Fruit fly (Drosophila melanogaster) whole organism, embryonic: ENCODE measurements around the gene CG32488.

Source experiments
- Atf6 ChIP-seq: fragments of 200-800 bp; sonication (Bioruptor generic); IDR thresholded peaks from 2 replicates; pipeline ENCODE4 v1.3.6; 2022; ENCODE audit warnings: missing biosample characterization, missing genetic modification characterization
- Awh ChIP-seq: fragments of 200-800 bp; sonication (Bioruptor generic); IDR thresholded peaks from 2 replicates; pipeline ENCODE4, ENCODE4 v1.3.6; 2022; ENCODE audit warnings: missing biosample characterization, missing genetic modification characterization
- C15 ChIP-seq: fragments of 200-800 bp; sonication (Bioruptor generic); IDR thresholded peaks from 3 replicates; pipeline ENCODE4 v1.3.6; 2022; ENCODE audit warnings: missing biosample characterization, missing genetic modification characterization
- CG10147 ChIP-seq: fragments of 200-800 bp; sonication (Bioruptor generic); optimal IDR thresholded peaks from 2 replicates; lab custom pipeline; 2019; ENCODE audit warnings: missing biosample characterization, mild to moderate bottlenecking, missing genetic modification characterization, moderate library complexity
- CG10979 ChIP-seq: fragments of 200-800 bp; sonication (Bioruptor generic); optimal IDR thresholded peaks from 2 replicates; lab custom pipeline; 2018; ENCODE audit warnings: missing biosample characterization, mild to moderate bottlenecking, missing genetic modification characterization, moderate library complexity
- CG1233 ChIP-seq: fragments of 200-800 bp; sonication (Bioruptor generic); optimal IDR thresholded peaks from 4 replicates; lab custom pipeline; 2018; ENCODE audit warnings: missing biosample characterization, mild to moderate bottlenecking, missing genetic modification characterization
- CG12659 ChIP-seq: fragments of 200-800 bp; sonication (Bioruptor generic); optimal IDR thresholded peaks from 3 replicates; lab custom pipeline; 2017; ENCODE audit warnings: mild to moderate bottlenecking, missing biosample characterization, missing genetic modification reagents, missing genetic modification characterization
- CG1602 ChIP-seq: fragments of 200-800 bp; sonication (Bioruptor generic); optimal IDR thresholded peaks from 3 replicates; lab custom pipeline; 2016; ENCODE audit warnings: missing biosample characterization, missing genetic modification characterization
- CG1603 ChIP-seq: fragments of 200-800 bp; sonication (Bioruptor generic); optimal IDR thresholded peaks from 2 replicates; lab custom pipeline; 2019; ENCODE audit warnings: missing biosample characterization, mild to moderate bottlenecking, missing genetic modification characterization, moderate library complexity
- CG18599 ChIP-seq: fragments of 200-800 bp; sonication (Bioruptor generic); optimal IDR thresholded peaks from 3 replicates; lab custom pipeline; 2017; ENCODE audit warnings: missing biosample characterization, missing genetic modification characterization, mild to moderate bottlenecking, moderate library complexity, missing genetic modification reagents
- CG2202 ChIP-seq: fragments of 200-800 bp; sonication (Bioruptor generic); optimal IDR thresholded peaks from 2 replicates; lab custom pipeline; 2018; ENCODE audit warnings: missing biosample characterization, mild to moderate bottlenecking, missing genetic modification characterization
- CG34376 ChIP-seq: fragments of 200-800 bp; sonication (Bioruptor generic); optimal IDR thresholded peaks from 2 replicates; lab custom pipeline; 2018; ENCODE audit warnings: missing biosample characterization, mild to moderate bottlenecking, missing genetic modification characterization
- CG4730 ChIP-seq: fragments of 200-800 bp; sonication (Bioruptor generic); IDR thresholded peaks from 2 replicates; pipeline ENCODE4 v1.3.6; 2022; ENCODE audit warnings: missing biosample characterization, missing genetic modification characterization
- CG6813 ChIP-seq: fragments of 200-800 bp; sonication (Bioruptor generic); optimal IDR thresholded peaks from 2 replicates; lab custom pipeline; 2017; ENCODE audit warnings: missing biosample characterization, missing genetic modification characterization, mild to moderate bottlenecking, moderate library complexity, missing genetic modification reagents
- CG7786 ChIP-seq: fragments of 200-800 bp; sonication (Bioruptor generic); optimal IDR thresholded peaks from 2 replicates; lab custom pipeline; 2016; ENCODE audit warnings: missing biosample characterization, missing genetic modification characterization
- CG7987 ChIP-seq: fragments of 200-800 bp; sonication (Bioruptor generic); optimal IDR thresholded peaks from 2 replicates; lab custom pipeline; 2018; ENCODE audit warnings: missing biosample characterization, mild to moderate bottlenecking, missing genetic modification characterization, moderate library complexity
- D19A ChIP-seq: fragments of 200-800 bp; optimal IDR thresholded peaks from 3 replicates; lab custom pipeline; 2019; ENCODE audit warnings: missing biosample characterization, mild to moderate bottlenecking, missing genetic modification characterization, moderate library complexity
- Dad ChIP-seq: fragments of 200-800 bp; sonication (Bioruptor generic); optimal IDR thresholded peaks from 3 replicates; lab custom pipeline; 2016; ENCODE audit warnings: missing biosample characterization, missing genetic modification characterization
- Dip3 ChIP-seq: fragments of 200-800 bp; sonication (Bioruptor generic); optimal IDR thresholded peaks from 3 replicates; lab custom pipeline; 2016; ENCODE audit warnings: missing biosample characterization, missing genetic modification characterization
- Doc3 ChIP-seq: fragments of 200-800 bp; sonication (Bioruptor generic); IDR thresholded peaks from 3 replicates; pipeline ENCODE4 v1.3.6; 2022; ENCODE audit warnings: missing biosample characterization, missing genetic modification characterization; ENCODE audit not compliant: partially characterized antibody
- HLH4C ChIP-seq: fragments of 200-800 bp; sonication (Bioruptor generic); IDR thresholded peaks from 3 replicates; pipeline ENCODE4 v1.3.6; 2022; ENCODE audit warnings: missing biosample characterization, missing genetic modification characterization; ENCODE audit not compliant: partially characterized antibody
- Hr78 ChIP-seq, 2 experiments: fragments of 200-800 bp in 1 of 2; fragments of >200 bp in 1 of 2; sonication (Bioruptor generic) in 1 of 2; optimal IDR thresholded peaks; 2 replicates each; lab custom pipeline; 2017 to 2019; ENCODE audit warnings: missing biosample characterization in 2 of 2, missing genetic modification characterization in 2 of 2, mild to moderate bottlenecking in 1 of 2, moderate library complexity in 1 of 2
- Hsf ChIP-seq: fragments of 200-800 bp; sonication (Bioruptor generic); optimal IDR thresholded peaks from 3 replicates; lab custom pipeline; 2016; ENCODE audit warnings: missing biosample characterization, missing genetic modification characterization
- Mrtf ChIP-seq: fragments of 200-800 bp; sonication (Bioruptor generic); IDR thresholded peaks from 3 replicates; pipeline ENCODE4 v1.3.6; 2022; ENCODE audit warnings: missing biosample characterization, missing genetic modification characterization
- NC2β ChIP-seq: fragments of 200-800 bp; sonication (Bioruptor generic); optimal IDR thresholded peaks from 2 replicates; lab custom pipeline; 2016; ENCODE audit warnings: missing biosample characterization, missing genetic modification characterization
- Neu2 ChIP-seq: fragments of 200-800 bp; sonication (Bioruptor generic); optimal IDR thresholded peaks from 3 replicates; lab custom pipeline; 2016; ENCODE audit warnings: missing biosample characterization, missing genetic modification characterization, borderline replicate concordance
- Nf-YB ChIP-seq: fragments of 200-800 bp; sonication (Bioruptor generic); optimal IDR thresholded peaks from 3 replicates; lab custom pipeline; 2019; ENCODE audit warnings: missing biosample characterization, mild to moderate bottlenecking, missing genetic modification characterization, moderate library complexity
- PHDP ChIP-seq: fragments of 200-800 bp; sonication (Bioruptor generic); optimal IDR thresholded peaks from 3 replicates; lab custom pipeline; 2018; ENCODE audit warnings: missing biosample characterization, mild to moderate bottlenecking, missing genetic modification characterization, moderate library complexity
- Ptx1 ChIP-seq: fragments of 200-800 bp; sonication (Bioruptor generic); IDR thresholded peaks from 2 replicates; pipeline ENCODE4 v1.3.6; 2022; ENCODE audit warnings: missing biosample characterization, missing genetic modification characterization
- Xbp1 ChIP-seq: fragments of 200-800 bp; sonication (Bioruptor generic); optimal IDR thresholded peaks from 3 replicates; lab custom pipeline; 2016; ENCODE audit warnings: missing biosample characterization, mild to moderate bottlenecking, missing genetic modification characterization
- az2 ChIP-seq: fragments of 200-800 bp; sonication (Bioruptor generic); optimal IDR thresholded peaks from 3 replicates; lab custom pipeline; 2016; ENCODE audit warnings: missing biosample characterization, missing genetic modification characterization
- cg ChIP-seq: fragments of 200-800 bp; sonication (Bioruptor generic); optimal IDR thresholded peaks from 3 replicates; lab custom pipeline; 2019; ENCODE audit warnings: missing biosample characterization, mild to moderate bottlenecking, missing genetic modification characterization, moderate library complexity
- chm ChIP-seq: fragments of 200-800 bp; sonication (Bioruptor generic); IDR thresholded peaks from 2 replicates; pipeline ENCODE4 v1.3.6; 2022; ENCODE audit warnings: missing biosample characterization, missing genetic modification characterization
- dimm ChIP-seq: fragments of 200-800 bp; sonication (Bioruptor generic); IDR thresholded peaks from 2 replicates; pipeline ENCODE4 v1.3.6; 2022; ENCODE audit warnings: missing biosample characterization, missing genetic modification characterization
- gt ChIP-seq: fragments of 200-800 bp; sonication (Bioruptor generic); IDR thresholded peaks from 2 replicates; pipeline ENCODE4 v1.3.6; 2022; ENCODE audit warnings: missing biosample characterization, missing genetic modification characterization
- her ChIP-seq: fragments of 200-800 bp; sonication (Bioruptor generic); optimal IDR thresholded peaks from 2 replicates; lab custom pipeline; 2016; ENCODE audit warnings: missing biosample characterization, missing genetic modification characterization
- kni ChIP-seq: fragments of 200-800 bp; sonication (Bioruptor generic); optimal IDR thresholded peaks from 3 replicates; lab custom pipeline; 2017; ENCODE audit warnings: mild to moderate bottlenecking, missing biosample characterization, missing genetic modification reagents, missing genetic modification characterization
- mld ChIP-seq: fragments of 200-800 bp; sonication (Bioruptor generic); IDR thresholded peaks from 3 replicates; pipeline ENCODE4 v1.3.6; 2022; ENCODE audit warnings: missing biosample characterization, missing genetic modification characterization; ENCODE audit not compliant: partially characterized antibody
- p53 ChIP-seq: fragments of 200-800 bp; sonication (Bioruptor generic); optimal IDR thresholded peaks from 2 replicates; lab custom pipeline; 2016; ENCODE audit warnings: missing biosample characterization, missing genetic modification characterization
- peb ChIP-seq: fragments of 200-800 bp; sonication (Bioruptor generic); IDR thresholded peaks from 2 replicates; pipeline ENCODE4 v1.3.6; 2022; ENCODE audit warnings: missing biosample characterization, missing genetic modification characterization
- pho ChIP-seq: fragments of 200-800 bp; sonication (Bioruptor generic); optimal IDR thresholded peaks from 2 replicates; lab custom pipeline; 2016; ENCODE audit warnings: missing biosample characterization, missing genetic modification characterization
- pros ChIP-seq: fragments of 200-800 bp; sonication (Bioruptor generic); optimal IDR thresholded peaks from 3 replicates; lab custom pipeline; 2019; ENCODE audit warnings: missing biosample characterization, mild to moderate bottlenecking, missing genetic modification characterization, moderate library complexity
- repo ChIP-seq: fragments of 200-800 bp; sonication (Bioruptor generic); optimal IDR thresholded peaks from 2 replicates; lab custom pipeline; 2016; ENCODE audit warnings: missing biosample characterization, missing genetic modification characterization
- slou ChIP-seq: fragments of 200-800 bp; sonication (Bioruptor generic); optimal IDR thresholded peaks from 3 replicates; lab custom pipeline; 2016; ENCODE audit warnings: missing biosample characterization, missing genetic modification characterization
- ssp ChIP-seq: fragments of 200-800 bp; sonication (Bioruptor generic); IDR thresholded peaks from 2 replicates; pipeline ENCODE4 v1.3.6; 2022; ENCODE audit warnings: missing biosample characterization, missing genetic modification characterization
- stc ChIP-seq: fragments of 200-800 bp; sonication (Bioruptor generic); IDR thresholded peaks from 2 replicates; pipeline ENCODE4 v1.3.6; 2022; ENCODE audit warnings: missing biosample characterization, missing genetic modification characterization
- tin ChIP-seq: fragments of 200-800 bp; sonication (Bioruptor generic); optimal IDR thresholded peaks from 3 replicates; lab custom pipeline; 2016; ENCODE audit warnings: missing biosample characterization, missing genetic modification characterization
- usp ChIP-seq: fragments of >200 bp; optimal IDR thresholded peaks from 2 replicates; lab custom pipeline; 2017; ENCODE audit warnings: missing biosample characterization, missing genetic modification characterization
- wek ChIP-seq: fragments of 200-800 bp; sonication (Bioruptor generic); optimal IDR thresholded peaks from 3 replicates; lab custom pipeline; 2018; ENCODE audit warnings: missing biosample characterization, mild to moderate bottlenecking, missing genetic modification characterization, moderate library complexity

The CG32488 gene

dm6 chr3L:3046325-3047156, 30.7 kb upstream of the CG32488 start, which contains the start of the genes scramb2 and Sk2 (continued):
- peak; percentile 96 for TF ChIP-seq Awh (GFP tag; lab: Robert Waterston, UW)
- TF ChIP-seq pros = peak; percentile 71
- peak; percentile 83 for TF ChIP-seq gt (GFP tag; lab: Robert Waterston, UW)
- peak; percentile 84 for TF ChIP-seq peb (GFP tag; lab: Robert Waterston, UW)
- peak; percentile 83 for TF ChIP-seq dimm (GFP tag; lab: Robert Waterston, UW)
- peak; percentile 95 for TF ChIP-seq az2 (GFP tag; lab: Kevin White, UChicago)
- peak; percentile 92 for TF ChIP-seq Ptx1 (GFP tag; lab: Robert Waterston, UW)
- peak; percentile 97 for TF ChIP-seq CG12659 (GFP tag; lab: Kevin White, UChicago)
- TF ChIP-seq cg (GFP tag; lab: Kevin White, UChicago) = no peak
- TF ChIP-seq NC2β (GFP tag; lab: Kevin White, UChicago) = peak; percentile 80
- peak; percentile 92 for TF ChIP-seq Atf6 (GFP tag; lab: Robert Waterston, UW)
- TF ChIP-seq CG6813 (GFP tag; lab: Kevin White, UChicago) = peak; percentile 96
- TF ChIP-seq ssp (GFP tag; lab: Robert Waterston, UW) = peak; percentile 82
- peak; percentile 83 for TF ChIP-seq CG7987 (GFP tag; lab: Kevin White, UChicago)
- no peak for TF ChIP-seq mld
- TF ChIP-seq wek (GFP tag; lab: Kevin White, UChicago) = peak; percentile 87
- no peak for TF ChIP-seq Neu2 (GFP tag; lab: Kevin White, UChicago)
- peak; percentile 82 for TF ChIP-seq Dip3 (GFP tag; lab: Kevin White, UChicago)
- TF ChIP-seq CG34376 = peak; percentile 93
- peak; percentile 81 for TF ChIP-seq Dad (GFP tag; lab: Kevin White, UChicago)
- peak; percentile 84 for TF ChIP-seq Nf-YB (GFP tag; lab: Kevin White, UChicago)
- peak; percentile 96 for TF ChIP-seq PHDP (tag; lab: Kevin White, UChicago)
- peak; percentile 93 for TF ChIP-seq CG4730 (GFP tag; lab: Robert Waterston, UW)
- no peak for TF ChIP-seq usp (GFP tag; lab: Kevin White, UChicago)
- TF ChIP-seq HLH4C (GFP tag; lab: Robert Waterston, UW) = no peak
- peak; percentile 89 for TF ChIP-seq CG10147 (GFP tag; lab: Kevin White, UChicago)
- TF ChIP-seq her (GFP tag; lab: Kevin White, UChicago) = peak; percentile 82
- peak; percentile 72 for TF ChIP-seq pho (GFP tag; lab: Kevin White, UChicago)
- TF ChIP-seq CG1603 = peak; percentile 90
- peak; percentile 87 for TF ChIP-seq CG2202 (tag; lab: Kevin White, UChicago)
- peak; percentile 72 for TF ChIP-seq kni (GFP tag; lab: Kevin White, UChicago)
- TF ChIP-seq repo (GFP tag; lab: Kevin White, UChicago) = peak; percentile 80
- TF ChIP-seq slou (GFP tag; lab: Kevin White, UChicago) = peak; percentile 64
- TF ChIP-seq chm (GFP tag; lab: Robert Waterston, UW) = peak; percentile 96
- peak; percentile 94 for TF ChIP-seq stc
- TF ChIP-seq p53 = no peak
- peak; percentile 94 for TF ChIP-seq Mrtf
- TF ChIP-seq Doc3 (GFP tag; lab: Robert Waterston, UW) = no peak
- TF ChIP-seq Hr78 (GFP tag; optimal IDR thresholded peaks at IDR 0.05; lab: Kevin White, UChicago) = peak in 1 of 2 experiments; percentile 81
- TF ChIP-seq CG1233 (GFP tag; lab: Kevin White, UChicago) = peak; percentile 94
- peak; percentile 82 for TF ChIP-seq CG7786 (GFP tag; lab: Kevin White, UChicago)
- TF ChIP-seq D19A (tag; lab: Kevin White, UChicago) = peak; percentile 90
- peak; percentile 94 for TF ChIP-seq CG10979 (tag; lab: Kevin White, UChicago)
- peak; percentile 94 for TF ChIP-seq Hsf (GFP tag; lab: Kevin White, UChicago)
- peak; percentile 95 for TF ChIP-seq Xbp1 (GFP tag; lab: Kevin White, UChicago)
- TF ChIP-seq tin (GFP tag; lab: Kevin White, UChicago) = peak; percentile 95
- TF ChIP-seq CG1602 (GFP tag; lab: Kevin White, UChicago) = peak; percentile 89
- peak; percentile 96 for TF ChIP-seq CG18599
- peak; percentile 89 for TF ChIP-seq C15 (GFP tag; lab: Robert Waterston, UW)
